Worm (Caenorhabditis elegans) whole organism, L1 larva: ENCODE results near the gene srbc-22.

Experiments
- lin-39 ChIP-seq: fragments of 150-350 bp; optimal IDR thresholded peaks from 2 replicates; lab custom pipeline; 2014; ENCODE audit warnings: missing biosample characterization, missing genetic modification reagents, missing genetic modification characterization
- nhr-28 ChIP-seq: fragments of 150-350 bp; optimal IDR thresholded peaks from 2 replicates; lab custom pipeline; 2014; ENCODE audit warnings: missing biosample characterization, missing genetic modification characterization
- skn-1 ChIP-seq: fragments of 150-350 bp; optimal IDR thresholded peaks from 2 replicates; lab custom pipeline; 2014; ENCODE audit warnings: missing biosample characterization, missing genetic modification characterization

- no peak for TF ChIP-seq nhr-28 (tag; lab: Kevin White, UChicago)
- TF ChIP-seq lin-39 (tag; lab: Kevin White, UChicago): no peak
- TF ChIP-seq skn-1 (tag; lab: Kevin White, UChicago): no peak
Measured at ce11 chrV:2159331-2159730, 2.4 kb downstream of the srbc-22 start, which contains the start of gene C45H4.14.
